Worm (Caenorhabditis elegans) whole organism, L4 larva: ENCODE measurements around the gene Y6E2A.1.

Experiments used
- T20F7.1 ChIP-seq: fragments of 200-800 bp; sonication (Bioruptor generic); optimal IDR thresholded peaks from 2 replicates; lab custom pipeline; 2018; ENCODE audit warnings: mild to moderate bottlenecking, missing genetic modification characterization, missing compliant biosample characterization
- madf-9 ChIP-seq: fragments of 200-800 bp; sonication (Bioruptor generic); conservative IDR thresholded peaks from 2 replicates; pipeline ENCODE4 v1.3.6; 2022; ENCODE audit warnings: missing genetic modification reagents, missing genetic modification characterization, missing compliant biosample characterization
- ztf-11 ChIP-seq: fragments of 150-350 bp; optimal IDR thresholded peaks from 2 replicates; lab custom pipeline; 2014; ENCODE audit warnings: missing biosample characterization, missing genetic modification characterization

ce11 chrV:15661003-15661402, 49.3 kb downstream of the Y6E2A.1 start:
- TF ChIP-seq ztf-11: no peak
- no peak for TF ChIP-seq madf-9
- no peak for TF ChIP-seq T20F7.1 (GFP tag; lab: Kevin White, UChicago)
